Fruit fly (Drosophila melanogaster): Measurements from ENCODE around the gene rtv.

DNA sequence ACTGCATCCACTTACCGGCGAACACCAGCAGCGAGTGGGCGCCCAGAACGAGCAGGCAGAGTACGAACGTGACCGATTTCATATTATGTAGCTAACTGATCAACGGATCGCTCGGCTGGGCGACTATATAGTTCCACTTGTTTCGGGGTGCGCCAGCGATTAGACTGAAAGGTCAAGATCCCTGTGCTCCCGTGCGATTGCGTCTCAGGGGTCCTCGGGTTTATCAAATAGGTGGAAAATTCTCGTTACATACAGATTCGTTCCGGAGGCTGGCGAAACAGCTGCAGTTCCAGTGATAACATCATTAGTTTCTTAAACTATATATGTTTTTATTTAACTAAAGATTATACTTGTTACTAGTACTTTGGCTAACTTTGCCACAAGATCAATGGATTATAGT, 13.6 kb downstream of the rtv start, which contains the start of gene ssp7:
- no peak for TF ChIP-seq Sin3A (optimal IDR thresholded peaks at IDR 0.05)
- no peak for TF ChIP-seq psq (optimal IDR thresholded peaks at IDR 0.05)
- TF ChIP-seq ttk (optimal IDR thresholded peaks at IDR 0.05) = no peak
- TF ChIP-seq Myc (optimal IDR thresholded peaks at IDR 0.05) = no peak
- TF ChIP-seq h (optimal IDR thresholded peaks at IDR 0.05) = no peak

Data from Kc167 (cell line).